Worm (Caenorhabditis elegans): ENCODE results near the gene nlp-46.
A peak's percentile ranks its signal among the peaks of the same experiment; 100 is the strongest.

DNA sequence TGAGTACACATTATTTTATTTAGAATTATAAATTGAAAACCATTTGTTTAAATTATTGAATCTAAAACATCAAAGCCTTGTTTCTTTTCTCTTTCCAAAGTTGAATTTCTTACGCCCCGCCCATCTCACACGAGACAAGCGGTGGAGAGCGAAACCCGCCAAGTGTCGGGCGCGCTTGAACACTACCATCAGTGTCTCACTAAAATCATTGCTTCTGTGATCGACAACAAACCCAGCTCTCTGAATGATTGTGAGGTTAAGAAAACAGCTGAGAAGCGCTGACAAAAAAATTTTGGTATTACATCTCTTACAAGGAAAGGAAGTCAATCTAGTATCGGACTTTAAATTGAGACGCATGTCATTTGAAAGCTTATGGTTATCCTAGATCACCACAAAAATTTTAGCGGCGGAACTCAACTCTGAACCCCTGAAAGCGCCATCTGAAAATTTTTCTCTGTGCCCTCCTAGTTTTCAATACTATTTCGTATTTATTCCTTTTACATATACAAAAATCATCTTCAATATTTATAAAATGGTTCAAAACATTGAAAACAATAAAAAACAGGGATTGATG, 14.9 kb downstream of the nlp-46 start:
- TF ChIP-seq nhr-237 (tag; optimal IDR thresholded peaks at IDR 0.05) (no peak), ztf-4 (tag; optimal IDR thresholded peaks at IDR 0.05) (peak; percentile 73), ama-1 (optimal IDR thresholded peaks at IDR 0.05) (peak; percentile 86), mab-5 (tag; optimal IDR thresholded peaks at IDR 0.05) (no peak), mbf-1 (tag; optimal IDR thresholded peaks at IDR 0.05) (no peak), gmeb-1 (tag; optimal IDR thresholded peaks at IDR 0.05) (peak; percentile 81), snpc-4 (tag; optimal IDR thresholded peaks at IDR 0.05) (peak; percentile 99), ztf-11 (tag; optimal IDR thresholded peaks at IDR 0.05) (no peak), ZK546.5 (tag; optimal IDR thresholded peaks at IDR 0.05) (no peak), unc-62 (GFP tag; optimal IDR thresholded peaks at IDR 0.05) (peak; percentile 17), ceh-16 (tag; optimal IDR thresholded peaks at IDR 0.05) (peak; percentile 71)

Data from whole organism, L2 larva.